Worm (Caenorhabditis elegans): ENCODE results near the gene F53A3.7.

F53A3.7 gene

ce11 chrIII:1950236-1950635 is 1.1 kb upstream of the F53A3.7 start, which contains the start of the genes polh-1 and rps-22 (continued):
- TF ChIP-seq lin-1 (GFP tag; IDR thresholded peaks at IDR 0.05) (peak; percentile 54; the same call in 1 of the 2 replicates), fos-1 (tag; optimal IDR thresholded peaks at IDR 0.05) (no peak), egl-27 (tag; optimal IDR thresholded peaks at IDR 0.05) (no peak)

- TF ChIP-seq hif-1 (tag; optimal IDR thresholded peaks at IDR 0.05) (no peak), ceh-28 (tag; optimal IDR thresholded peaks at IDR 0.05) (peak; percentile 97)
Observed at ce11 chrIII:1955520-1956095, 4.3 kb downstream of the F53A3.7 start.

DNA sequence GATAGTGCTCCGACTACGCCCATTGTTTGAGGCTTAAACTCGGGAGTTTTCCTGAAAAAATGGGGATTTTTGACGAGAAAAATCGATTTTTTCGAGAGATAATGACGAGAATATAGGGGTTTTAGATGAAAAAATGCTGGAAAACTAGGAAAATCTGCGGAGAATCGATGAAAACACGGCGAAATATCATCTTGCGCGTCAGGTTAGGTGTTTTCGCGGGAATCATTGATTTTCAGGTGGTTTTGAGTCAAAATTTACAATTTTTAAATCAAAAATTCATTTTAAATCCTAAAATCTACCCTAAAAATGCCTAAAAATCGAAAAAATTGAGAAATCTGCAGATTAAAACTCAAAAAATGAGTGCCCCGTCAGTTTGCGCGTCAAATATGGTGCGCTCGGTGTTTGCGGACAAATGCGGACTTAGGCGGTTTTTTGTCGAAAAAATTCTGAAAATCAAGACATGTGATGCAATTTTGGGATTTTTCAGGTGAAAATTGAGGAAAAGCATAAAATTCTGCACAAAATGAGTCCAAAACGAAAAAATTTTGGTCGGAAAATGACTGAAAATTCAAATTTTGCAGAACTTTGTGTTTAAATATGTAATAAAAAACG is 10.7 kb downstream of the F53A3.7 start, which contains the start of gene mboa-6:
Gene mboa-6, minus strand, starts transcription at position 51 of the 612 bp plus-strand sequence.
- no peak for TF ChIP-seq spr-3 (GFP tag; optimal IDR thresholded peaks at IDR 0.05)
- TF ChIP-seq dpl-1 (GFP tag; optimal IDR thresholded peaks at IDR 0.05) = peak; percentile 32
- TF ChIP-seq aha-1 (tag) = peak; percentile 52
- no peak for TF ChIP-seq mxl-3 (GFP tag; optimal IDR thresholded peaks at IDR 0.05)

DNA sequence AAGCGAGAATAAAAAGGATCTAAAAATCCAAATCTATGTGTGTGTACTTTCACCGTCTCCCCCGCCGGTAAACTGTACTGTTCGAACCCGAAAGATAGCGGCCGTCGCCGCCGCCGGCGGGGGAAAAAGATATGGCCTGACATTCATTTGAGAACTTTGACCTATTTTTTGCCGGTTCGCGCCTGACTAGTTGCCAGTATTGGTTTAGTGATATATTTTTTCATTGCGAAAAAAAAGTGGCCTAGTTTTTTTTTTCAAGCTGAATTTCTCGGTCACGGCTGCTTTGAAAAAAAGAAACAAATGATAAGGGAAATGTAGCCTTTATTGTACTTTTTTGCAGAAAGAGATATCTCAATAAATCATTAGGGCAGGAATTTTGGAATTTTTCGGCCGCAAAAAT is 11.2 kb downstream of the F53A3.7 start:
- TF ChIP-seq nhr-28 (tag; optimal IDR thresholded peaks at IDR 0.05) = peak; percentile 43
- TF ChIP-seq mes-2 (tag; optimal IDR thresholded peaks at IDR 0.05; ENCODE audit: poor library complexity, severe bottlenecking) = peak; percentile 10
- TF ChIP-seq hlh-11 (tag; optimal IDR thresholded peaks at IDR 0.05) = peak; percentile 3
- no peak for TF ChIP-seq gei-8 (GFP tag; optimal IDR thresholded peaks at IDR 0.05)
- no peak for TF ChIP-seq lim-7 (GFP tag; IDR thresholded peaks at IDR 0.05)
- peak; percentile 56 for TF ChIP-seq dmd-6 (GFP tag; IDR thresholded peaks at IDR 0.05)
- no peak for TF ChIP-seq daf-19 (GFP tag; conservative IDR thresholded peaks at IDR 0.05)
- no peak for TF ChIP-seq lin-13 (GFP tag; optimal IDR thresholded peaks at IDR 0.05)
- no peak for TF ChIP-seq lsy-2 (tag; optimal IDR thresholded peaks at IDR 0.05)
- TF ChIP-seq pqm-1 (tag; optimal IDR thresholded peaks at IDR 0.05) = peak; percentile 10

DNA sequence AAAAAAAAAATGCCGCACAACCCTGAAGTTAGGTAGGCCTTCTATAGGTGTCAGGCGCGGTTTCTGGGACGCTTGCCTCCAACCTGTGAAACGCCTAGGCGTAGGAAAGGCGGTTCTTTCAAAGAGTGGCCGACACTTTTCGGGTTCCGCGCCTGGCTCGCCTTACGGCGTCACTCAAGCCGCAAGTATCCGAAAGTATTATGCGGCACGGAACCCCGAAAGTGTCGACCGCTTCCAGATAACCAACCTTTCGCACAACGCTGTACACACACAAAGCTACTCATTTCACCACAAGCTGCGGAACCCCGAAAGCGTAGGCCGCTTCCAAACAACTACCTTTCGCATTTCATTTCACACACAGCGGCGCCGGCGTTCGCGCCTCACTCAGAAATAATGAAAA is 11.8 kb downstream of the F53A3.7 start:
- no peak for TF ChIP-seq aha-1 (tag)
- no peak for TF ChIP-seq tag-97 (GFP tag; IDR thresholded peaks at IDR 0.05)
- TF ChIP-seq ctbp-1 (GFP tag; IDR thresholded peaks at IDR 0.05) = no peak
- no peak for TF ChIP-seq ceh-44 (GFP tag; IDR thresholded peaks at IDR 0.05)
- no peak for TF ChIP-seq ZK546.5 (tag; optimal IDR thresholded peaks at IDR 0.05)
- TF ChIP-seq egl-43 (GFP tag; IDR thresholded peaks at IDR 0.05) = 0 out of 2 replicates have a peak, but pooled peaks have one; percentile 27
- no peak for TF ChIP-seq pqm-1 (tag; optimal IDR thresholded peaks at IDR 0.05)
- 0 out of 2 replicates have a peak, but pooled peaks have one; percentile 56 for TF ChIP-seq lim-7 (GFP tag; IDR thresholded peaks at IDR 0.05)
- no peak for TF ChIP-seq zip-2 (tag; optimal IDR thresholded peaks at IDR 0.05)
- no peak for TF ChIP-seq sdz-12 (GFP tag; optimal IDR thresholded peaks at IDR 0.05)
- TF ChIP-seq zfp-3 (GFP tag; conservative IDR thresholded peaks at IDR 0.05) = no peak
- TF ChIP-seq F10B5.3 (tag; optimal IDR thresholded peaks at IDR 0.05) = no peak
- TF ChIP-seq nhr-41 (GFP tag; IDR thresholded peaks at IDR 0.05) = no peak
- TF ChIP-seq Y5F2A.4 (GFP tag; optimal IDR thresholded peaks at IDR 0.05) = no peak
- no peak for TF ChIP-seq ztf-11 (tag; optimal IDR thresholded peaks at IDR 0.05)
- TF ChIP-seq hmg-1.1 (GFP tag; IDR thresholded peaks at IDR 0.05) = no peak
- TF ChIP-seq nhr-28 (tag; optimal IDR thresholded peaks at IDR 0.05) = no peak
- TF ChIP-seq nhr-76 (tag; optimal IDR thresholded peaks at IDR 0.05) = no peak
- TF ChIP-seq unc-39 (tag; optimal IDR thresholded peaks at IDR 0.05) = no peak
- TF ChIP-seq dmd-6 (GFP tag; IDR thresholded peaks at IDR 0.05) = no peak
- no peak for TF ChIP-seq lir-3 (tag; optimal IDR thresholded peaks at IDR 0.05)
- no peak for TF ChIP-seq snpc-4 (tag; optimal IDR thresholded peaks at IDR 0.05)
- no peak for TF ChIP-seq rbr-2 (tag; optimal IDR thresholded peaks at IDR 0.05)
- peak; percentile 36; the same call in 1 of the 2 replicates for TF ChIP-seq set-16 (GFP tag; IDR thresholded peaks at IDR 0.05)
